Fruit fly (Drosophila melanogaster) whole organism, embryonic: ENCODE measurements around the gene CCHa2.
A peak's percentile ranks its signal among the peaks of the same experiment; 100 is the strongest.

Experiments used
- Atf6 ChIP-seq: fragments of 200-800 bp; sonication (Bioruptor generic); IDR thresholded peaks from 2 replicates; pipeline ENCODE4 v1.3.6; 2022; ENCODE audit warnings: missing biosample characterization, missing genetic modification characterization
- CG10565 ChIP-seq: fragments of 200-800 bp; sonication (Bioruptor generic); optimal IDR thresholded peaks from 3 replicates; lab custom pipeline; 2016; ENCODE audit warnings: missing biosample characterization, mild to moderate bottlenecking, missing genetic modification characterization
- CG11085 ChIP-seq: fragments of 200-800 bp; sonication (Bioruptor generic); IDR thresholded peaks from 2 replicates; pipeline ENCODE4 v1.3.6; 2022; ENCODE audit warnings: missing biosample characterization, missing genetic modification characterization
- CG11504 ChIP-seq: fragments of 200-800 bp; sonication (Bioruptor generic); optimal IDR thresholded peaks from 3 replicates; lab custom pipeline; 2019; ENCODE audit warnings: missing biosample characterization, mild to moderate bottlenecking, missing genetic modification characterization, moderate library complexity
- CG12236 ChIP-seq: fragments of 200-800 bp; sonication (Bioruptor generic); optimal IDR thresholded peaks from 2 replicates; lab custom pipeline; 2016; ENCODE audit warnings: missing biosample characterization, missing genetic modification characterization
- CG12769 ChIP-seq: fragments of 200-800 bp; sonication (Bioruptor generic); optimal IDR thresholded peaks from 2 replicates; lab custom pipeline; 2019; ENCODE audit warnings: missing biosample characterization, mild to moderate bottlenecking, missing genetic modification characterization, moderate library complexity
- CG12942 ChIP-seq: fragments of 200-800 bp; sonication (Bioruptor generic); optimal IDR thresholded peaks from 3 replicates; lab custom pipeline; 2016; ENCODE audit warnings: missing biosample characterization, missing genetic modification characterization
- CG15601 ChIP-seq: fragments of 200-800 bp; sonication (Bioruptor generic); optimal IDR thresholded peaks from 3 replicates; lab custom pipeline; 2019; ENCODE audit warnings: missing biosample characterization, mild to moderate bottlenecking, missing genetic modification characterization, moderate library complexity
- CG17186 ChIP-seq: fragments of 200-800 bp; sonication (Bioruptor generic); optimal IDR thresholded peaks from 3 replicates; lab custom pipeline; 2017; ENCODE audit warnings: missing biosample characterization, missing genetic modification reagents, missing genetic modification characterization
- CG17385 ChIP-seq: fragments of 200-800 bp; sonication (Bioruptor generic); optimal IDR thresholded peaks from 3 replicates; lab custom pipeline; 2018; ENCODE audit warnings: missing biosample characterization, mild to moderate bottlenecking, missing genetic modification characterization
- CG2678 ChIP-seq: fragments of 200-800 bp; sonication (Bioruptor generic); optimal IDR thresholded peaks from 3 replicates; lab custom pipeline; 2019; ENCODE audit warnings: missing biosample characterization, mild to moderate bottlenecking, missing genetic modification characterization, moderate library complexity
- CG32767 ChIP-seq: fragments of 200-800 bp; sonication (Bioruptor generic); IDR thresholded peaks from 2 replicates; pipeline ENCODE4 v1.3.6; 2022; ENCODE audit warnings: missing biosample characterization, missing genetic modification characterization
- CG34224 ChIP-seq: fragments of 200-800 bp; sonication (Bioruptor generic); IDR thresholded peaks from 3 replicates; pipeline ENCODE4 v1.3.6; 2022; ENCODE audit warnings: missing biosample characterization, missing genetic modification characterization; ENCODE audit not compliant: partially characterized antibody
- CG4617 ChIP-seq: fragments of 200-800 bp; sonication (Bioruptor generic); optimal IDR thresholded peaks from 3 replicates; lab custom pipeline; 2016; ENCODE audit warnings: missing biosample characterization, missing genetic modification characterization, borderline replicate concordance
- CG7745 ChIP-seq: fragments of 200-800 bp; sonication (Bioruptor generic); optimal IDR thresholded peaks from 2 replicates; lab custom pipeline; 2018; ENCODE audit warnings: missing biosample characterization, mild to moderate bottlenecking, missing genetic modification characterization, moderate library complexity
- CG7928 ChIP-seq: fragments of 200-800 bp; sonication (Bioruptor generic); optimal IDR thresholded peaks from 2 replicates; lab custom pipeline; 2017; ENCODE audit warnings: missing biosample characterization, mild to moderate bottlenecking, missing genetic modification characterization
- CG8924 ChIP-seq: fragments of 200-800 bp; optimal IDR thresholded peaks from 3 replicates; lab custom pipeline; 2019; ENCODE audit warnings: missing biosample characterization, mild to moderate bottlenecking, missing genetic modification characterization, moderate library complexity
- CG9797 ChIP-seq: fragments of 200-800 bp; sonication (Bioruptor generic); optimal IDR thresholded peaks from 3 replicates; lab custom pipeline; 2018; ENCODE audit warnings: missing biosample characterization, mild to moderate bottlenecking, missing genetic modification characterization
- CoRest ChIP-seq: fragments of 200-800 bp; sonication (Bioruptor generic); optimal IDR thresholded peaks from 3 replicates; lab custom pipeline; 2018; ENCODE audit warnings: missing biosample characterization, mild to moderate bottlenecking, missing genetic modification characterization, moderate library complexity
- Dp ChIP-seq: fragments of 200-800 bp; sonication (Bioruptor generic); optimal IDR thresholded peaks from 2 replicates; lab custom pipeline; 2018; ENCODE audit warnings: missing biosample characterization, mild to moderate bottlenecking, missing genetic modification characterization, moderate library complexity
- Elba2 ChIP-seq: fragments of 200-800 bp; sonication (Bioruptor generic); optimal IDR thresholded peaks from 3 replicates; lab custom pipeline; 2016; ENCODE audit warnings: missing biosample characterization, missing genetic modification characterization
- Mad ChIP-seq: fragments of 200-800 bp; sonication (Bioruptor generic); optimal IDR thresholded peaks from 2 replicates; lab custom pipeline; 2016; ENCODE audit warnings: missing biosample characterization, missing genetic modification characterization
- Med ChIP-seq: fragments of 200-800 bp; sonication (Bioruptor generic); peaks from one replicate; lab custom pipeline; 2016; ENCODE audit warnings: missing biosample characterization, missing genetic modification characterization, mild to moderate bottlenecking, inconsistent platforms, moderate library complexity
- PHDP ChIP-seq: fragments of 200-800 bp; sonication (Bioruptor generic); optimal IDR thresholded peaks from 3 replicates; lab custom pipeline; 2018; ENCODE audit warnings: missing biosample characterization, mild to moderate bottlenecking, missing genetic modification characterization, moderate library complexity
- Spps ChIP-seq: fragments of 200-800 bp; sonication (Bioruptor generic); optimal IDR thresholded peaks from 2 replicates; lab custom pipeline; 2018; ENCODE audit warnings: missing biosample characterization, mild to moderate bottlenecking, missing genetic modification characterization
- Trl ChIP-seq, 3 experiments: fragments of >200 bp in 2 of 3; fragments of 200-800 bp in 1 of 3; sonication (Bioruptor generic) in 1 of 3; optimal IDR thresholded peaks; 2 replicates in 1 of 3; 3 replicates in 2 of 3; lab custom pipeline; 2016 to 2017; ENCODE audit warnings: missing biosample characterization in 1 of 3, missing genetic modification characterization in 1 of 3
- cg ChIP-seq: fragments of 200-800 bp; sonication (Bioruptor generic); optimal IDR thresholded peaks from 3 replicates; lab custom pipeline; 2019; ENCODE audit warnings: missing biosample characterization, mild to moderate bottlenecking, missing genetic modification characterization, moderate library complexity
- chn ChIP-seq: fragments of 200-800 bp; sonication (Bioruptor generic); optimal IDR thresholded peaks from 2 replicates; lab custom pipeline; 2016; ENCODE audit warnings: missing biosample characterization, missing genetic modification characterization
- ci ChIP-seq: fragments of 200-800 bp; sonication (Bioruptor generic); IDR thresholded peaks from 3 replicates; pipeline ENCODE4 v1.3.6; 2022; ENCODE audit warnings: missing biosample characterization, missing genetic modification characterization
- croc ChIP-seq: fragments of 200-800 bp; sonication (Bioruptor generic); conservative IDR thresholded peaks from 3 replicates; pipeline ENCODE4 v1.3.6; 2022; ENCODE audit warnings: missing biosample characterization, missing genetic modification characterization
- ems ChIP-seq: fragments of 200-800 bp; sonication (Bioruptor generic); optimal IDR thresholded peaks from 3 replicates; lab custom pipeline; 2016; ENCODE audit warnings: missing biosample characterization, missing genetic modification characterization
- eve ChIP-seq, 2 experiments: fragments of >200 bp; optimal IDR thresholded peaks; 2 replicates each; lab custom pipeline; 2017; ENCODE audit warnings: missing biosample characterization in 2 of 2, missing genetic modification characterization in 2 of 2
- grau ChIP-seq: fragments of 200-800 bp; optimal IDR thresholded peaks from 3 replicates; lab custom pipeline; 2019; ENCODE audit warnings: missing biosample characterization, mild to moderate bottlenecking, missing genetic modification characterization, moderate library complexity
- gsb ChIP-seq: fragments of 200-800 bp; sonication (Bioruptor generic); IDR thresholded peaks from 2 replicates; pipeline ENCODE4 v1.3.6; 2022; ENCODE audit warnings: missing biosample characterization, missing genetic modification characterization
- her ChIP-seq: fragments of 200-800 bp; sonication (Bioruptor generic); optimal IDR thresholded peaks from 2 replicates; lab custom pipeline; 2016; ENCODE audit warnings: missing biosample characterization, missing genetic modification characterization
- hkb ChIP-seq, 2 experiments: fragments of 200-800 bp in 1 of 2; fragments of >200 bp in 1 of 2; sonication (Bioruptor generic) in 1 of 2; IDR thresholded peaks in 1 of 2; optimal IDR thresholded peaks in 1 of 2; 2 replicates each; pipeline versions ENCODE4 v1.3.6 to Lab custom; 2017 to 2022; ENCODE audit warnings: missing biosample characterization in 1 of 2, missing genetic modification characterization in 1 of 2
- onecut ChIP-seq: fragments of 200-800 bp; sonication (Bioruptor generic); IDR thresholded peaks from 2 replicates; pipeline ENCODE4 v1.3.6; 2022; ENCODE audit warnings: missing biosample characterization, missing genetic modification characterization
- schlank ChIP-seq: fragments of 200-800 bp; sonication (Bioruptor generic); optimal IDR thresholded peaks from 2 replicates; lab custom pipeline; 2018; ENCODE audit warnings: missing biosample characterization, mild to moderate bottlenecking, missing genetic modification characterization
- slou ChIP-seq: fragments of 200-800 bp; sonication (Bioruptor generic); optimal IDR thresholded peaks from 3 replicates; lab custom pipeline; 2016; ENCODE audit warnings: missing biosample characterization, missing genetic modification characterization
- stc ChIP-seq: fragments of 200-800 bp; sonication (Bioruptor generic); IDR thresholded peaks from 2 replicates; pipeline ENCODE4 v1.3.6; 2022; ENCODE audit warnings: missing biosample characterization, missing genetic modification characterization
- tin ChIP-seq: fragments of 200-800 bp; sonication (Bioruptor generic); optimal IDR thresholded peaks from 3 replicates; lab custom pipeline; 2016; ENCODE audit warnings: missing biosample characterization, missing genetic modification characterization
- tll ChIP-seq, 2 experiments: fragments of 200-800 bp in 1 of 2; fragments of >200 bp in 1 of 2; sonication (Bioruptor generic) in 1 of 2; optimal IDR thresholded peaks; 2 replicates each; lab custom pipeline; 2017 to 2019; ENCODE audit warnings: missing biosample characterization in 2 of 2, missing genetic modification characterization in 2 of 2, mild to moderate bottlenecking in 1 of 2, moderate library complexity in 1 of 2
- tup ChIP-seq: fragments of 200-800 bp; sonication (Bioruptor generic); optimal IDR thresholded peaks from 2 replicates; lab custom pipeline; 2016; ENCODE audit warnings: missing biosample characterization, mild to moderate bottlenecking, missing genetic modification characterization, moderate library complexity
- z ChIP-seq: fragments of 200-800 bp; sonication (Bioruptor generic); IDR thresholded peaks from 3 replicates; pipeline ENCODE4 v1.3.6; 2022; ENCODE audit warnings: missing biosample characterization, missing genetic modification characterization
- zf30C ChIP-seq: fragments of 200-800 bp; sonication (Bioruptor generic); optimal IDR thresholded peaks from 3 replicates; lab custom pipeline; 2018; ENCODE audit warnings: missing biosample characterization, mild to moderate bottlenecking, missing genetic modification characterization

Gene CCHa2

DNA sequence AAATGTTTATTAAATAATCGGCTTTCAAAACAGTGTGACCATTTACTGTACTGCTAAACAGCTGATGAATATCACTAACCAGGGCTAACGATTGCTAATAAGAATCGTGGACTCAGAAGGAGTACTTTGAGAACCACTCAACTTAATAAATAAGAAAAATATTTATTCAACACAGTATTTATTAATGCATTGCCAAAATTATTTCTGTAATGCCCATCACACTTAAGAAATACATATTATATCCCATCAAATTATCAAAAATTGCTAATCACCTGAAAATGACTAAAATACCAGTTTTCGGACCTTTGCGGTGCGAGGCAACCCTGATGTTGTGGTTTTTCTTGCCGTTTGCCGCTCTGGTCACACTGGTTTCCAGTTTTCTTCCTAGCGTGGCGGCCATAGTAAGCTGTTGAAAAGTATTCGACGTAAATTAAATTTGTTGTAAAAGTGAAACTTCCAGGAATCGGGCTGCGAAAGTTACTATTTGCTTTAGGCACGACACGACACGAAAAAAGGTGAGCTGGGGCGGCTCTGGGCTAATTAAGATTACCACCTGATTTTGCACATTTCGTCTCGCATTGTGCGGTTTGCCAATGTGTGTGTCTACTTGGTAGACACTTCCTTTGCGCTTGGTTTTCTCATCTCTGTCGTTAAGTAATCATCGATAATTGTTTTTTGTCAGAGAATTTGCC lies 13.1 kb downstream of the CCHa2 start, which contains the start of the genes mRpS21 and Droj2 (continued):
- TF ChIP-seq tup (GFP tag; lab: Kevin White, UChicago) (no peak), tin (peak; percentile 57), CG17385 (GFP tag; lab: Kevin White, UChicago) (no peak), CG7745 (tag; lab: Kevin White, UChicago) (no peak), Atf6 (GFP tag; lab: Robert Waterston, UW) (peak; percentile 46; the same call in 1 of the 2 replicates), grau (peak; percentile 67), CG11085 (GFP tag; lab: Robert Waterston, UW) (no peak), cg (GFP tag; lab: Kevin White, UChicago) (no peak), Elba2 (GFP tag; lab: Kevin White, UChicago) (peak; percentile 95), CG15601 (tag; lab: Kevin White, UChicago) (peak; percentile 70), CG8924 (tag; lab: Kevin White, UChicago) (peak; percentile 83), CG9797 (GFP tag; lab: Kevin White, UChicago) (peak; percentile 97)

DNA sequence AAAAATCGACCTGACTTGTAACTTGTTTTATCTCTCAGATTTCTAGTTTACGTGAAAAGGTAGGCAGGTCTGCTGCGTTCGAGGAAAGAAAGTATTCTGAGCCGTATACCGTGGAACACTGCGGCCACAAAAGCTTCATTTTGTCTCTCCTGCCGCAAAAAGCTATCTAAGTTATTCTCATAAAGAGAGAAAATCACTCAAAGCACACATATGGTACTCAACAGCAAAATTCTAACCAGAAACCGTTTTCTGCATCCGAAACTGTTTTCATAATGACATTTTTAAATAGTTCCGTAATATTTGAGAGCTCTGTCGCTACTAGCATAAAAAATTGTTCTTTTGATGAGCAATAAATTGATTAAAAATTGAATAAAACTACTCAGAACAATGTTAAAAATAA lies 15.3 kb downstream of the CCHa2 start, which contains the start of the genes CG9813 and CG8870:
Gene CG9813, minus strand, starts transcription at position 101 of the 400 bp plus-strand sequence.
Gene CG8870, plus strand, starts transcription at position 168 of the 400 bp plus-strand sequence.
- TF ChIP-seq Trl (optimal IDR thresholded peaks at IDR 0.05; lab: Kevin White, UChicago) (peak; percentile 36 to 52), Trl (GFP tag; optimal IDR thresholded peaks at IDR 0.05; lab: Kevin White, UChicago) (no peak), eve (GFP tag; optimal IDR thresholded peaks at IDR 0.05; lab: Kevin White, UChicago) (no peak), her (GFP tag; lab: Kevin White, UChicago) (no peak), z (GFP tag; lab: Robert Waterston, UW) (0 out of 3 replicates have a peak, but pooled peaks have one; percentile 32), tll (GFP tag; optimal IDR thresholded peaks at IDR 0.05; lab: Kevin White, UChicago) (no peak), hkb (optimal IDR thresholded peaks at IDR 0.05; lab: Kevin White, UChicago) (no peak), hkb (GFP tag; IDR thresholded peaks at IDR 0.05; lab: Robert Waterston, UW) (0 out of 2 replicates have a peak, but pooled peaks have one; percentile 28)

DNA sequence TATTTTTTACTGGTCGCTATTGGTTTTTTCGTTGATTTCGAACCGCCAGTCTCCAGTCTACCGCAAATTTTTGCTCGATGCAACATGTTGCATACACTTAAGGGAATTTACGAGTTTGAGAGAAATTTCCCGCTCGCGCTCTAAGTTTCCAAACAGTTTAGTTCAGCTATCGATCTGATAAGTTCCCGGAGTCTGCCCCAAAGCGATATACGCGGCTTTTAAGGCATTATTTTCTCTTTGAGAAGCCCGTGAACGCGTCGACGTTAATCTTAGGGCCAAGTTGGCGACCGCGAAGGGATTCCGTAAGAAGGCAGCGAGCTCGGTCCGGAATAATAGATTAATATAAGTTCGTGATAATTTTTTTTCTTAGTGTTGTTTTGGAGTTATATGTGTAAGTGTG lies 20.1 kb downstream of the CCHa2 start:
- no peak for TF ChIP-seq stc
- no peak for TF ChIP-seq CG17186
- no peak for TF ChIP-seq chn (GFP tag; lab: Kevin White, UChicago)
- TF ChIP-seq gsb = no peak
- TF ChIP-seq CG12769 = peak; percentile 59
- no peak for TF ChIP-seq CG12942 (GFP tag; lab: Kevin White, UChicago)
- no peak for TF ChIP-seq grau
- TF ChIP-seq CG12236 (GFP tag; lab: Kevin White, UChicago) = no peak
- no peak for TF ChIP-seq CG10565 (GFP tag; lab: Kevin White, UChicago)
- 0 out of 3 replicates have a peak, but pooled peaks have one; percentile 35 for TF ChIP-seq ci
- no peak for TF ChIP-seq CG32767 (GFP tag; lab: Robert Waterston, UW)
- no peak for TF ChIP-seq CG7928 (GFP tag; lab: Kevin White, UChicago)
- no peak for TF ChIP-seq CG2678 (tag; lab: Kevin White, UChicago)
- TF ChIP-seq ems (GFP tag; lab: Kevin White, UChicago) = no peak
- TF ChIP-seq Spps (tag; lab: Kevin White, UChicago) = no peak
- TF ChIP-seq croc (GFP tag; lab: Robert Waterston, UW) = no peak
- TF ChIP-seq PHDP (tag; lab: Kevin White, UChicago) = peak; percentile 5
- no peak for TF ChIP-seq zf30C (GFP tag; lab: Kevin White, UChicago)
- no peak for TF ChIP-seq CG4617 (GFP tag; lab: Kevin White, UChicago)
- TF ChIP-seq CG34224 = no peak
- TF ChIP-seq schlank (tag; lab: Kevin White, UChicago) = no peak
- peak; percentile 2 for TF ChIP-seq CoRest
- TF ChIP-seq Med (GFP tag; lab: Kevin White, UChicago) = peak; percentile 5
- TF ChIP-seq Mad (GFP tag; lab: Kevin White, UChicago) = no peak
- TF ChIP-seq slou = no peak
- TF ChIP-seq CG11504 (tag; lab: Kevin White, UChicago) = peak; percentile 62
- TF ChIP-seq onecut (GFP tag; lab: Robert Waterston, UW) = 0 out of 2 replicates have a peak, but pooled peaks have one; percentile 17
- no peak for TF ChIP-seq Dp (GFP tag; lab: Kevin White, UChicago)
